Fruit fly (Drosophila melanogaster): ENCODE results near the gene CG3603.

DNA sequence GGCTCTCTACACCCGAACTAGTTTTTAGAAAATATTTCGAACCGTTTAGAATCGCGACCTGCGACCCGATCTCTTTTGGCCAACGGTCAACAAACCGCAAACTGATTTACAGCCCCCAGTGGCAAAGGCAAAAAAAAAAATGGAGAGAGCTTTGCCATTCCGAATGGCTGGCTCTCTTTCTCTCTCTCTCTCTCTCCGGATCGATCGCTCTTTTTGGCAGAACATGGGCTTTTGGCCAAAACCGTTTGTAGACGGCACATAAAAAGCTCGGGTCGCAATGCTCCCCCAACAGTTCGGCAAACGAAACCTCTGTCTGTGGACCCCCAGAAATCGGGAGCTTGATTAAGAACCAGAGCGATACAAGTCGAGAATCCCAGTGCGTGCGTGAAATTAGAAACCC is 18.3 kb upstream of the CG3603 start, which contains the start of gene CG32793:
- TF ChIP-seq Crg-1 (GFP tag; optimal IDR thresholded peaks at IDR 0.05): no peak
- no peak for TF ChIP-seq Clk (GFP tag; optimal IDR thresholded peaks at IDR 0.05)
- TF ChIP-seq tj (GFP tag; optimal IDR thresholded peaks at IDR 0.05): no peak
- no peak for TF ChIP-seq CG7045 (GFP tag; optimal IDR thresholded peaks at IDR 0.05)
- no peak for TF ChIP-seq pad (GFP tag; optimal IDR thresholded peaks at IDR 0.05)
- no peak for TF ChIP-seq bab1 (GFP tag; optimal IDR thresholded peaks at IDR 0.05)
- TF ChIP-seq CG7101 (tag; optimal IDR thresholded peaks at IDR 0.05): no peak
- no peak for TF ChIP-seq kay (GFP tag; ENCODE audit: borderline replicate concordance)
